Worm (Caenorhabditis elegans) whole organism, L1 larva: ENCODE measurements around the gene C36B7.1.

ENCODE experiments used
- ceh-8 ChIP-seq: fragments of 200-800 bp; sonication (Bioruptor generic); optimal IDR thresholded peaks from 2 replicates; lab custom pipeline; 2018; ENCODE audit warnings: mild to moderate bottlenecking, missing genetic modification characterization, moderate library complexity, missing compliant biosample characterization
- ceh-82 ChIP-seq, 3 experiments: fragments of 150-350 bp in 1 of 3; sonication (generic microtip) in 2 of 3; optimal IDR thresholded peaks; 2 replicates each; lab custom pipeline; 2014 to 2017; ENCODE audit warnings: missing biosample characterization in 3 of 3, missing genetic modification characterization in 3 of 3
- elt-3 ChIP-seq, 6 experiments: fragments of 150-350 bp in 1 of 6; sonication (generic microtip); optimal IDR thresholded peaks; 2 replicates each; lab custom pipeline; 2017 to 2018; ENCODE audit warnings: missing biosample characterization in 6 of 6, missing genetic modification characterization in 6 of 6, inconsistent platforms in 1 of 6
- jun-1 ChIP-seq: fragments of 150-350 bp; optimal IDR thresholded peaks from 2 replicates; lab custom pipeline; 2014; ENCODE audit warnings: missing biosample characterization, missing genetic modification reagents, missing genetic modification characterization
- nhr-237 ChIP-seq: fragments of 150-350 bp; optimal IDR thresholded peaks from 2 replicates; lab custom pipeline; 2014; ENCODE audit warnings: missing biosample characterization, missing genetic modification characterization

DNA sequence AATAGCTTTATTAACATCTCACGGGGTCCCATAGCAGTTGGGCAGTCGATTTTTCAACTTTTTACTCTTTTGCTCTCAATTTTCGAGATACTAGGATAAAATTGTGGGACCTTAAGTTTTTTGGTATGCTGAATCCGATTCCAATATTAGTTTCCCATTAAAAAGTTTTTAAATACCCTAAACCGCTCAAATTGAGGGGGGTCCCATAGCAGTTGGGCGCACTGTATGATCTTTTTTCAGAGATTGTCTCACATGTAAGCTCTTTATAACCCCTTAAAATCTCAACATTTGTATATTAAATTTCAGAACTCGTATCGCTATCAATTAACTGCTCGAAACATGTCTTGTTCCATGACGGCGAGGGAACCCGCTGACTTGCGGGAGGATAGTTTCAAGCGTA lies 6.6 kb upstream of the C36B7.1 start, which contains the start of gene C36B7.2:
- no peak for TF ChIP-seq nhr-237 (tag; lab: Kevin White, UChicago)
- no peak for TF ChIP-seq ceh-82 (tag; optimal IDR thresholded peaks at IDR 0.05; lab: Kevin White, UChicago)
- no peak for TF ChIP-seq elt-3 (tag; optimal IDR thresholded peaks at IDR 0.05; lab: Kevin White, UChicago)
- no peak for TF ChIP-seq ceh-8 (GFP tag; lab: Kevin White, UChicago)
- no peak for TF ChIP-seq jun-1 (tag; lab: Kevin White, UChicago)
